Fruit fly (Drosophila melanogaster) whole organism, embryonic: ENCODE data around the gene Ptth.

ENCODE experiments used
- Aef1 ChIP-seq: fragments of 200-800 bp; sonication (Bioruptor generic); IDR thresholded peaks from 3 replicates; pipeline ENCODE4 v1.3.6; 2022; ENCODE audit warnings: missing biosample characterization, missing genetic modification characterization
- CG10321 ChIP-seq: fragments of 200-800 bp; sonication (Bioruptor generic); IDR thresholded peaks from 2 replicates; pipeline ENCODE4 v1.3.6; 2022; ENCODE audit warnings: missing biosample characterization, missing genetic modification characterization
- CG10543 ChIP-seq: fragments of 200-800 bp; sonication (Bioruptor generic); optimal IDR thresholded peaks from 3 replicates; lab custom pipeline; 2017; ENCODE audit warnings: missing biosample characterization, mild to moderate bottlenecking, missing genetic modification characterization, moderate library complexity
- CG10979 ChIP-seq: fragments of 200-800 bp; sonication (Bioruptor generic); optimal IDR thresholded peaks from 2 replicates; lab custom pipeline; 2018; ENCODE audit warnings: missing biosample characterization, mild to moderate bottlenecking, missing genetic modification characterization, moderate library complexity
- CG11093 ChIP-seq: fragments of 200-800 bp; sonication (Bioruptor generic); IDR thresholded peaks from 3 replicates; pipeline ENCODE4 v1.3.6; 2022; ENCODE audit warnings: missing biosample characterization, missing genetic modification characterization
- CG11560 ChIP-seq: fragments of 200-800 bp; sonication (Bioruptor generic); IDR thresholded peaks from 3 replicates; pipeline ENCODE4 v1.3.6; 2022; ENCODE audit warnings: missing biosample characterization, missing genetic modification characterization
- CG12155 ChIP-seq: fragments of 200-800 bp; sonication (Bioruptor generic); optimal IDR thresholded peaks from 3 replicates; lab custom pipeline; 2016; ENCODE audit warnings: missing biosample characterization, missing genetic modification characterization
- CG12659 ChIP-seq: fragments of 200-800 bp; sonication (Bioruptor generic); optimal IDR thresholded peaks from 3 replicates; lab custom pipeline; 2017; ENCODE audit warnings: mild to moderate bottlenecking, missing biosample characterization, missing genetic modification reagents, missing genetic modification characterization
- CG13123 ChIP-seq: fragments of 200-800 bp; sonication (Bioruptor generic); optimal IDR thresholded peaks from 2 replicates; lab custom pipeline; 2016; ENCODE audit warnings: missing biosample characterization, missing genetic modification characterization
- CG13287 ChIP-seq: fragments of 200-800 bp; sonication (Bioruptor generic); IDR thresholded peaks from 2 replicates; pipeline ENCODE4 v1.3.6; 2022; ENCODE audit warnings: missing biosample characterization, missing genetic modification characterization; ENCODE audit not compliant: partially characterized antibody
- CG13424 ChIP-seq: fragments of 200-800 bp; sonication (Bioruptor generic); optimal IDR thresholded peaks from 2 replicates; lab custom pipeline; 2019; ENCODE audit warnings: missing biosample characterization, mild to moderate bottlenecking, missing genetic modification characterization, moderate library complexity
- CG15479 ChIP-seq: fragments of 200-800 bp; sonication (Bioruptor generic); optimal IDR thresholded peaks from 3 replicates; lab custom pipeline; 2019; ENCODE audit warnings: missing biosample characterization, mild to moderate bottlenecking, missing genetic modification characterization, moderate library complexity
- CG15696 ChIP-seq: fragments of 200-800 bp; sonication (Bioruptor generic); optimal IDR thresholded peaks from 2 replicates; lab custom pipeline; 2019; ENCODE audit warnings: missing biosample characterization, mild to moderate bottlenecking, missing genetic modification characterization, moderate library complexity
- CG16813 ChIP-seq: fragments of 200-800 bp; sonication (Bioruptor generic); IDR thresholded peaks from 3 replicates; pipeline ENCODE4 v1.3.6; 2022; ENCODE audit warnings: missing biosample characterization, missing genetic modification characterization; ENCODE audit not compliant: partially characterized antibody
- CG2120 ChIP-seq: fragments of 200-800 bp; sonication (Bioruptor generic); optimal IDR thresholded peaks from 3 replicates; lab custom pipeline; 2016; ENCODE audit warnings: missing biosample characterization, missing genetic modification characterization
- CG3163 ChIP-seq: fragments of 200-800 bp; sonication (Bioruptor generic); optimal IDR thresholded peaks from 3 replicates; lab custom pipeline; 2016; ENCODE audit warnings: missing biosample characterization, missing genetic modification characterization
- CG4707 ChIP-seq: fragments of 200-800 bp; sonication (Bioruptor generic); optimal IDR thresholded peaks from 2 replicates; lab custom pipeline; 2018; ENCODE audit warnings: missing biosample characterization, mild to moderate bottlenecking, missing genetic modification characterization, moderate library complexity
- CG5245 ChIP-seq: fragments of 200-800 bp; sonication (Bioruptor generic); optimal IDR thresholded peaks from 3 replicates; lab custom pipeline; 2016; ENCODE audit warnings: missing biosample characterization, missing genetic modification characterization
- CG6689 ChIP-seq: fragments of 200-800 bp; sonication (Bioruptor generic); IDR thresholded peaks from 2 replicates; pipeline ENCODE4 v1.3.6; 2022; ENCODE audit warnings: missing biosample characterization, missing genetic modification characterization
- CG6854 ChIP-seq: fragments of 200-800 bp; sonication (Bioruptor generic); optimal IDR thresholded peaks from 3 replicates; lab custom pipeline; 2017; ENCODE audit warnings: missing biosample characterization, mild to moderate bottlenecking, missing genetic modification characterization
- CG9817 ChIP-seq: fragments of 200-800 bp; sonication (Bioruptor generic); optimal IDR thresholded peaks from 2 replicates; lab custom pipeline; 2018; ENCODE audit warnings: missing biosample characterization, mild to moderate bottlenecking, missing genetic modification characterization, moderate library complexity
- Dll ChIP-seq: fragments of 200-800 bp; sonication (Bioruptor generic); IDR thresholded peaks from 4 replicates; pipeline ENCODE4 v1.3.6; 2022; ENCODE audit warnings: missing biosample characterization, missing genetic modification characterization; ENCODE audit not compliant: partially characterized antibody
- GATAe ChIP-seq: fragments of 200-800 bp; sonication (Bioruptor generic); conservative IDR thresholded peaks from 2 replicates; pipeline ENCODE4 v1.3.6; 2022; ENCODE audit warnings: missing biosample characterization, missing genetic modification characterization
- H2.0 ChIP-seq: fragments of 200-800 bp; sonication (Bioruptor generic); IDR thresholded peaks from 2 replicates; pipeline ENCODE4 v1.3.6; 2022; ENCODE audit warnings: missing biosample characterization, missing genetic modification characterization
- Hr39 ChIP-seq: fragments of >200 bp; optimal IDR thresholded peaks from 2 replicates; lab custom pipeline; 2017
- Poxn ChIP-seq: fragments of 200-800 bp; sonication (Bioruptor generic); IDR thresholded peaks from 2 replicates; pipeline ENCODE4 v1.3.6; 2022; ENCODE audit warnings: missing biosample characterization, missing genetic modification characterization
- Rfx ChIP-seq: fragments of 200-800 bp; sonication (Bioruptor generic); IDR thresholded peaks from 2 replicates; pipeline ENCODE4 v1.3.6; 2022; ENCODE audit warnings: missing biosample characterization, missing genetic modification characterization
- Spps ChIP-seq: fragments of 200-800 bp; sonication (Bioruptor generic); optimal IDR thresholded peaks from 2 replicates; lab custom pipeline; 2018; ENCODE audit warnings: missing biosample characterization, mild to moderate bottlenecking, missing genetic modification characterization
- Sry-β ChIP-seq: fragments of 200-800 bp; sonication (Bioruptor generic); optimal IDR thresholded peaks from 2 replicates; lab custom pipeline; 2018; ENCODE audit warnings: missing biosample characterization, mild to moderate bottlenecking, missing genetic modification characterization, moderate library complexity
- Trl ChIP-seq, 3 experiments: fragments of >200 bp in 2 of 3; fragments of 200-800 bp in 1 of 3; sonication (Bioruptor generic) in 1 of 3; optimal IDR thresholded peaks; 2 replicates in 1 of 3; 3 replicates in 2 of 3; lab custom pipeline; 2016 to 2017; ENCODE audit warnings: missing biosample characterization in 1 of 3, missing genetic modification characterization in 1 of 3
- cato ChIP-seq: fragments of 200-800 bp; sonication (Bioruptor generic); optimal IDR thresholded peaks from 2 replicates; lab custom pipeline; 2016; ENCODE audit warnings: missing biosample characterization, missing genetic modification characterization, borderline replicate concordance
- cwo ChIP-seq: fragments of 200-800 bp; sonication (Bioruptor generic); optimal IDR thresholded peaks from 3 replicates; lab custom pipeline; 2017; ENCODE audit warnings: missing biosample characterization, missing genetic modification characterization, mild to moderate bottlenecking, moderate library complexity, missing genetic modification reagents
- dimm ChIP-seq: fragments of 200-800 bp; sonication (Bioruptor generic); IDR thresholded peaks from 2 replicates; pipeline ENCODE4 v1.3.6; 2022; ENCODE audit warnings: missing biosample characterization, missing genetic modification characterization
- dmrt11E ChIP-seq: fragments of 200-800 bp; sonication (Bioruptor generic); optimal IDR thresholded peaks from 3 replicates; lab custom pipeline; 2018; ENCODE audit warnings: missing biosample characterization, mild to moderate bottlenecking, missing genetic modification characterization, moderate library complexity
- fd64A ChIP-seq: fragments of 200-800 bp; sonication (Bioruptor generic); optimal IDR thresholded peaks from 3 replicates; lab custom pipeline; 2018; ENCODE audit warnings: missing biosample characterization, mild to moderate bottlenecking, missing genetic modification characterization
- gem ChIP-seq: fragments of 200-800 bp; sonication (Bioruptor generic); optimal IDR thresholded peaks from 2 replicates; lab custom pipeline; 2019; ENCODE audit warnings: missing biosample characterization, mild to moderate bottlenecking, missing genetic modification characterization, moderate library complexity
- gt ChIP-seq: fragments of 200-800 bp; sonication (Bioruptor generic); IDR thresholded peaks from 2 replicates; pipeline ENCODE4 v1.3.6; 2022; ENCODE audit warnings: missing biosample characterization, missing genetic modification characterization
- kah ChIP-seq: fragments of 200-800 bp; sonication (Bioruptor generic); optimal IDR thresholded peaks from 2 replicates; lab custom pipeline; 2018; ENCODE audit warnings: missing biosample characterization, mild to moderate bottlenecking, missing genetic modification characterization
- lola ChIP-seq, 3 experiments: fragments of >200 bp in 2 of 3; fragments of 200-800 bp in 1 of 3; sonication (Bioruptor generic) in 1 of 3; optimal IDR thresholded peaks; 2 replicates each; lab custom pipeline; 2017 to 2019; ENCODE audit warnings: missing biosample characterization in 3 of 3, missing genetic modification characterization in 3 of 3, mild to moderate bottlenecking in 1 of 3, moderate library complexity in 1 of 3
- oc ChIP-seq: fragments of 200-800 bp; sonication (Bioruptor generic); optimal IDR thresholded peaks from 2 replicates; lab custom pipeline; 2018; ENCODE audit warnings: missing biosample characterization, mild to moderate bottlenecking, missing genetic modification characterization, moderate library complexity
- pros ChIP-seq: fragments of 200-800 bp; sonication (Bioruptor generic); optimal IDR thresholded peaks from 3 replicates; lab custom pipeline; 2019; ENCODE audit warnings: missing biosample characterization, mild to moderate bottlenecking, missing genetic modification characterization, moderate library complexity
- sens ChIP-seq: fragments of 200-800 bp; sonication (Bioruptor generic); peaks from one replicate; lab custom pipeline; 2016; ENCODE audit warnings: missing biosample characterization, missing genetic modification characterization
- sens-2 ChIP-seq: fragments of 200-800 bp; sonication (Bioruptor generic); IDR thresholded peaks from 2 replicates; pipeline ENCODE4 v1.3.6; 2022; ENCODE audit warnings: missing biosample characterization, missing genetic modification characterization
- shn ChIP-seq: fragments of 200-800 bp; sonication (Bioruptor generic); optimal IDR thresholded peaks from 3 replicates; lab custom pipeline; 2016; ENCODE audit warnings: missing biosample characterization, missing genetic modification characterization
- sim ChIP-seq: fragments of 200-800 bp; sonication (Bioruptor generic); IDR thresholded peaks from 2 replicates; pipeline ENCODE4 v1.3.6; 2022; ENCODE audit warnings: missing biosample characterization, missing genetic modification characterization
- sima ChIP-seq: fragments of 200-800 bp; sonication (Bioruptor generic); optimal IDR thresholded peaks from 2 replicates; lab custom pipeline; 2016; ENCODE audit warnings: missing biosample characterization, missing genetic modification characterization
- toy ChIP-seq: fragments of 200-800 bp; sonication (Bioruptor generic); IDR thresholded peaks from 2 replicates; pipeline ENCODE4 v1.3.6; 2022; ENCODE audit warnings: missing biosample characterization, missing genetic modification characterization
- vfl ChIP-seq: fragments of 200-800 bp; sonication (Bioruptor generic); optimal IDR thresholded peaks from 2 replicates; lab custom pipeline; 2016; ENCODE audit warnings: missing biosample characterization, missing genetic modification characterization
- vnd ChIP-seq: fragments of 200-800 bp; sonication (Bioruptor generic); IDR thresholded peaks from 3 replicates; pipeline ENCODE4 v1.3.6; 2022; ENCODE audit warnings: missing biosample characterization, missing genetic modification characterization; ENCODE audit not compliant: partially characterized antibody

Ptth gene

DNA sequence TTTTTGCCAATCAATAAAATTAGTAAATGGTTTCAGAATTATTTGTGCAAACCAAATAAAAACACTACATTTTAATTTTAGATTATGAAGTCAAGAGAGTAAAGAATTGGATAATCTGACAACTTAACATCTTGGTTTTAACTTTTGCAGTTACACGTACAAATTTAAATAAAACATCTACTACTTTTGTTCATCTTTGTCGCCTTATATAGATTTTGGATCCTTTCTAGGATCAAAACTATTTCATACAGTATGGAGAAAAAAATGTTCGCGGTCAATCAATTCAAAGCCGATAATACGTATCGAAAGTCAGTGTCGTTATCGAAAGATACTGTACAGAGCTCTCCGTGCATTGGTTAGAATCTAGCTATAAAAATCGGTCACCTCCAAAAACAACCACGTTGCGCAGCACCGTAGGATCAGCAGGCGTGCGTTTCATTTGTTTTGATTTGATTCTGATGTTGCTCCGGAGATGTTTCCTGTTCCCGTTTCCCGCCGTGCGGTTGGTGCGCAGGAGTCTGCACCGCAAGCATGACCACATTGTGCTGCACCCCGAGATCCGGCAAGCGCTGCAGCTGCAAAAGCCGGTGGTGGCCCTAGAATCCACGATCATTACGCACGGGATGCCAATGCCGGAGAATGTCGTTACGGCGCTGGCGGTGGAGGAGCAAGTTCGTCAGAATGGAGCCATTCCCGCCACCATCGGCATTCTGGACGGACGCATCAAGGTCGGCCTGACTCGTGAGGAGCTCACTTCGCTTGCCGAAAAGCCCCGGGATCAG is 12.7 kb downstream of the Ptth start, which contains the start of the genes uncNacbeta and CG2794 (continued):
- TF ChIP-seq CG13123 (GFP tag; lab: Kevin White, UChicago) = no peak
- TF ChIP-seq CG13424 (tag; lab: Kevin White, UChicago) = no peak
- TF ChIP-seq cwo (GFP tag; lab: Kevin White, UChicago) = no peak
- no peak for TF ChIP-seq CG3163 (GFP tag; lab: Kevin White, UChicago)
- TF ChIP-seq dimm (GFP tag; lab: Robert Waterston, UW) = no peak
- TF ChIP-seq sim = no peak
- no peak for TF ChIP-seq CG10543 (GFP tag; lab: Kevin White, UChicago)
- TF ChIP-seq CG12155 = no peak
- no peak for TF ChIP-seq CG4707 (GFP tag; lab: Kevin White, UChicago)
- no peak for TF ChIP-seq sima (GFP tag; lab: Kevin White, UChicago)
- TF ChIP-seq sens (GFP tag; lab: Kevin White, UChicago) = peak; percentile 70
- no peak for TF ChIP-seq gem (tag; lab: Kevin White, UChicago)
- no peak for TF ChIP-seq CG10979 (tag; lab: Kevin White, UChicago)
- peak; percentile 32 for TF ChIP-seq CG15479 (GFP tag; lab: Kevin White, UChicago)
- no peak for TF ChIP-seq pros
- TF ChIP-seq CG2120 (GFP tag; lab: Kevin White, UChicago) = peak; percentile 51
- TF ChIP-seq CG6854 (GFP tag; lab: Kevin White, UChicago) = no peak
- TF ChIP-seq GATAe (GFP tag; lab: Robert Waterston, UW) = no peak
- TF ChIP-seq Sry-β = peak; percentile 99
- TF ChIP-seq dmrt11E (tag; lab: Kevin White, UChicago) = no peak
- TF ChIP-seq fd64A (GFP tag; lab: Kevin White, UChicago) = no peak
- no peak for TF ChIP-seq CG12659 (GFP tag; lab: Kevin White, UChicago)
- TF ChIP-seq Poxn = no peak
- no peak for TF ChIP-seq gt (GFP tag; lab: Robert Waterston, UW)
- peak; percentile 61 for TF ChIP-seq vnd (GFP tag; lab: Robert Waterston, UW)
- TF ChIP-seq oc = no peak
- no peak for TF ChIP-seq sens-2 (GFP tag; lab: Robert Waterston, UW)
- TF ChIP-seq kah (GFP tag; lab: Kevin White, UChicago) = no peak
- no peak for TF ChIP-seq CG6689
- TF ChIP-seq CG16813 (GFP tag; lab: Robert Waterston, UW) = peak; percentile 67
- TF ChIP-seq CG15696 (tag; lab: Kevin White, UChicago) = no peak
- peak; percentile 73 for TF ChIP-seq Dll (GFP tag; lab: Robert Waterston, UW)
- no peak for TF ChIP-seq vfl (GFP tag; lab: Kevin White, UChicago)
- TF ChIP-seq shn (GFP tag; lab: Kevin White, UChicago) = no peak
- no peak for TF ChIP-seq Hr39 (lab: Kevin White, UChicago)
- TF ChIP-seq CG11560 = no peak
- no peak for TF ChIP-seq Trl (optimal IDR thresholded peaks at IDR 0.05; lab: Kevin White, UChicago)
- TF ChIP-seq Trl (GFP tag; optimal IDR thresholded peaks at IDR 0.05; lab: Kevin White, UChicago) = no peak
- peak; percentile 55 for TF ChIP-seq Rfx (GFP tag; lab: Robert Waterston, UW)
- TF ChIP-seq toy (GFP tag; lab: Robert Waterston, UW) = no peak
- no peak for TF ChIP-seq Spps (tag; lab: Kevin White, UChicago)
- no peak for TF ChIP-seq lola (GFP tag; optimal IDR thresholded peaks at IDR 0.05; lab: Kevin White, UChicago)
- TF ChIP-seq H2.0 (GFP tag; lab: Robert Waterston, UW) = no peak; the same call in 1 of the 2 replicates
- TF ChIP-seq cato = no peak
- TF ChIP-seq CG11093 = no peak
- TF ChIP-seq CG5245 (GFP tag; lab: Kevin White, UChicago) = no peak
- TF ChIP-seq CG13287 (GFP tag; lab: Robert Waterston, UW) = peak; percentile 82
- no peak for TF ChIP-seq CG10321 (GFP tag; lab: Robert Waterston, UW)
- TF ChIP-seq Aef1 (GFP tag; lab: Robert Waterston, UW) = no peak
- TF ChIP-seq CG9817 = no peak
